Worm (Caenorhabditis elegans): ENCODE results near the gene Y32F6B.1.

Y32F6B.1 gene

DNA sequence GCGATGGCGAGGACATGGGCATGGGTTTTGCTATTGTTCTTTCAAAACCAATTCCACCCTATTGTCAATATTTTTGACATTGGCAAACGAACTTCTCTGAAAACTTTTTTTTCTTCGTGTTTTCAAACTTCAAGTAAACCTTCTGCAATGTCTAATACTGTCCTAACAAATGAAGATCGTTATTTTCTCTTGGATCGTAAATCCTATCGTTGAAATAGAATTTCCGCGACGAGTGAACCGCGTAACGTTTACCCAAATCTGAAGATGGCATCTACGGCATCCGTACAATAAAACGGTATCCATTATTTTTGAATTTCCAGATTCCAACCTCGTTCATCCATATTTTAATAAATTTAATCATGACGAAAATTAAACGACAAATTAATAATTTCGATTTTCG lies 21.0 kb upstream of the Y32F6B.1 start, which contains the start of gene C35A5.5:
Gene C35A5.5 (plus strand): TSS at position 301 of the 400 bp plus-strand sequence.
- TF ChIP-seq F13C5.2 (tag; optimal IDR thresholded peaks at IDR 0.05) (no peak), sea-1 (GFP tag; conservative IDR thresholded peaks at IDR 0.05) (no peak), hmg-4 (GFP tag; optimal IDR thresholded peaks at IDR 0.05) (no peak), ceh-36 (tag; optimal IDR thresholded peaks at IDR 0.05) (no peak), ets-7 (tag; optimal IDR thresholded peaks at IDR 0.05) (no peak), flt-1 (GFP tag; IDR thresholded peaks at IDR 0.05) (no peak), ama-1 (optimal IDR thresholded peaks at IDR 0.05) (no peak), tbx-11 (GFP tag; IDR thresholded peaks at IDR 0.05) (no peak), ceh-13 (GFP tag; optimal IDR thresholded peaks at IDR 0.05) (no peak), tbx-37 (GFP tag; conservative IDR thresholded peaks at IDR 0.05) (no peak), hnd-1 (tag; optimal IDR thresholded peaks at IDR 0.05) (no peak), tra-4 (tag; optimal IDR thresholded peaks at IDR 0.05) (no peak), aly-1 (tag; optimal IDR thresholded peaks at IDR 0.05) (no peak), hmbx-1 (tag; optimal IDR thresholded peaks at IDR 0.05) (no peak), B0310.2 (tag; optimal IDR thresholded peaks at IDR 0.05) (no peak), scrt-1 (GFP tag; IDR thresholded peaks at IDR 0.05) (no peak), pes-1 (GFP tag; IDR thresholded peaks at IDR 0.05) (no peak)

DNA sequence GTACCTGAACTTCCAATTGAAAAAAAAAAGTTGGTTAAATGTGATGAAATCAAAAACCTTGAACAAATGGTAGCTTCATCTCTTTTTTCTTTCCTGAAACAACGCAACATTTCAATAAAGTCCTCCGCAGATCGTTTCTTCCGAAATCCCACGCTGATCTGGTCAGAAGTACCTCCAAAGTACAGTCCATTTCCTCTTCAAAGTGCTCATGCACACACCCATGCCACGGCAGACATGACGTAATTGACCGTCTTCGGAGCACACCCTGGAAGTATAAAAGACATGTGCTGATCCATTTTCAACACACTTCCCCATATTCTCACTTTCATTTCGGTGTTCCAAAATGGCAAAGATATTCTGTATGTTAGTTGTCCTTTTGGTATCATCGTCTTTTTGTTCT lies 19.4 kb upstream of the Y32F6B.1 start, which contains the start of gene C35A5.10:
Gene C35A5.10 (plus strand): TSS at position 301 of the 400 bp plus-strand sequence.
- TF ChIP-seq F13C5.2 (tag; optimal IDR thresholded peaks at IDR 0.05) (no peak), ceh-13 (GFP tag; optimal IDR thresholded peaks at IDR 0.05) (no peak), tra-4 (tag; optimal IDR thresholded peaks at IDR 0.05) (no peak), aly-1 (tag; optimal IDR thresholded peaks at IDR 0.05) (no peak), ceh-36 (tag; optimal IDR thresholded peaks at IDR 0.05) (no peak), pes-1 (GFP tag; IDR thresholded peaks at IDR 0.05) (no peak), tbx-11 (GFP tag; IDR thresholded peaks at IDR 0.05) (no peak), ets-7 (tag; optimal IDR thresholded peaks at IDR 0.05) (no peak), scrt-1 (GFP tag; IDR thresholded peaks at IDR 0.05) (no peak), flt-1 (GFP tag; IDR thresholded peaks at IDR 0.05) (no peak), ama-1 (optimal IDR thresholded peaks at IDR 0.05) (no peak)

DNA sequence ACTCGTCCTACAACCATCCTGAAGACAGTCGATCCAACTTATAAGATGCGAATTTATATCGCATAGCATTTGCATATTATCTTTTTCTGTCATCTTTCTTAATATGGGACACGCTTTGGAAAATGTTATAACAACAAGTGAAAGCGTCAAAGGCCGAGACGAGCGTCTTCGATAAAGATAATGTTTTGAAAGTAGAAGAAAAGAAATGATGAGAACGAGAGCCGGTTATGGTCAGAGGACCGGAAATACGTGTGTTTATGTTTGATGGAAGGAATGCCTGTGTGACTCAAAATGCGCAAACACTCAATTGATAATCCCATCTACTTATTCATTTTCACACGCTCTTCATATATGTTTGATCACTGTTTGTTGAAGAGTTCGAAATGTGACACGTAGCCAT lies 18.5 kb upstream of the Y32F6B.1 start, which contains the start of gene C35A5.11:
Gene C35A5.11 (minus strand): TSS at position 101 of the 400 bp plus-strand sequence.
- TF ChIP-seq F13C5.2 (tag; optimal IDR thresholded peaks at IDR 0.05), result no peak
- no peak for TF ChIP-seq flt-1 (GFP tag; IDR thresholded peaks at IDR 0.05)
- no peak for TF ChIP-seq ets-7 (tag; optimal IDR thresholded peaks at IDR 0.05)
- TF ChIP-seq hnd-1 (tag; optimal IDR thresholded peaks at IDR 0.05), result no peak
- no peak for TF ChIP-seq ceh-13 (GFP tag; optimal IDR thresholded peaks at IDR 0.05)
- no peak for TF ChIP-seq scrt-1 (GFP tag; IDR thresholded peaks at IDR 0.05)
- no peak for TF ChIP-seq ama-1 (optimal IDR thresholded peaks at IDR 0.05)
- TF ChIP-seq tra-4 (tag; optimal IDR thresholded peaks at IDR 0.05), result no peak
- no peak for TF ChIP-seq pes-1 (GFP tag; IDR thresholded peaks at IDR 0.05)
- TF ChIP-seq aly-1 (tag; optimal IDR thresholded peaks at IDR 0.05), result no peak
- no peak for TF ChIP-seq hmg-4 (GFP tag; optimal IDR thresholded peaks at IDR 0.05)
- no peak for TF ChIP-seq tbx-37 (GFP tag; conservative IDR thresholded peaks at IDR 0.05)
- no peak for TF ChIP-seq sea-1 (GFP tag; conservative IDR thresholded peaks at IDR 0.05)
- no peak for TF ChIP-seq ceh-36 (tag; optimal IDR thresholded peaks at IDR 0.05)
- TF ChIP-seq hmbx-1 (tag; optimal IDR thresholded peaks at IDR 0.05), result no peak
- no peak for TF ChIP-seq tbx-11 (GFP tag; IDR thresholded peaks at IDR 0.05)
- TF ChIP-seq B0310.2 (tag; optimal IDR thresholded peaks at IDR 0.05), result no peak

DNA sequence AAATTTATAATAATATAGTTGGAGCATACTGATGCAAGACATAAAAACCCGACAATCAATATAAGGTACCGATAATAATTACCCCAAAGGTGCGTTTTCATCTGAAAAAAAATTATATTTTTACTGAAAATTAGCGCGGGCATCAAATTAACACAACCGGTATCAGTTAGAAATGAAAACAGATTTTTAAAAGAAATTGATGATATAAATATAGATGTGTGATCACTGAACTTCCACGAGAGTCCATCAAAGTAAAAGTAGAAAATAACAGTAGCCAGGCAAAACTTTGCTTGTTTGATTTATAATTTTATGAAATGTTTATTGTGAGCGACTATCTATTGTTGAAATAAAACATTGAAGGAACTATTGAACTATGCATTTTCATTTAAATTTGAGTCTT lies 16.8 kb upstream of the Y32F6B.1 start, which contains the start of gene C35A5.3:
Gene C35A5.3 (minus strand): TSS at position 101 of the 400 bp plus-strand sequence.
- no peak for TF ChIP-seq sea-1 (GFP tag; conservative IDR thresholded peaks at IDR 0.05)
- TF ChIP-seq tbx-37 (GFP tag; conservative IDR thresholded peaks at IDR 0.05), result no peak
- TF ChIP-seq ama-1 (optimal IDR thresholded peaks at IDR 0.05), result no peak

DNA sequence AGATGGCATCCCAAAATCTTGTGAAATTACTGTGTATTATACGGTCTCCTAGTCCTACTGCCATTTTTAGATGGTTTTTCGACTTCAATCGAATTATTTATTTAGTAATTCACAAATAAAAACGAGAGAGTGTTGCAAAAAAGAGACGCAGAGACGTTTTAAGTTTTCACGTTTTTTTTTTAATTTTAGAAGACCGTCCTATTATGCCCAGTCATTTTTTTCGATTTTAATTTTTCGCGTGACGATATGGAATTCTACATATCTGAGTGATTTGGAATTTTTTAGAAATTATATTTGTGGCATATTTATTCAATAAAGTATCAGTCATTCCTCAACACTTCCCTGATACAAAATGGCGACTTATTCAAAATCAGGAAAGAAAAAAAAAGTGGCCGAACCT lies 12.2 kb upstream of the Y32F6B.1 start, which contains the start of gene C35A5.4:
Gene C35A5.4 (plus strand): TSS at position 301 of the 400 bp plus-strand sequence.
- TF ChIP-seq pes-1 (GFP tag; IDR thresholded peaks at IDR 0.05) (no peak), hmg-4 (GFP tag; optimal IDR thresholded peaks at IDR 0.05) (no peak), scrt-1 (GFP tag; IDR thresholded peaks at IDR 0.05) (no peak), ceh-13 (GFP tag; optimal IDR thresholded peaks at IDR 0.05) (no peak), tra-4 (tag; optimal IDR thresholded peaks at IDR 0.05) (no peak), sea-1 (GFP tag; conservative IDR thresholded peaks at IDR 0.05) (no peak), hnd-1 (tag; optimal IDR thresholded peaks at IDR 0.05) (no peak), ama-1 (optimal IDR thresholded peaks at IDR 0.05) (no peak), aly-1 (tag; optimal IDR thresholded peaks at IDR 0.05) (no peak), flt-1 (GFP tag; IDR thresholded peaks at IDR 0.05) (no peak)

DNA sequence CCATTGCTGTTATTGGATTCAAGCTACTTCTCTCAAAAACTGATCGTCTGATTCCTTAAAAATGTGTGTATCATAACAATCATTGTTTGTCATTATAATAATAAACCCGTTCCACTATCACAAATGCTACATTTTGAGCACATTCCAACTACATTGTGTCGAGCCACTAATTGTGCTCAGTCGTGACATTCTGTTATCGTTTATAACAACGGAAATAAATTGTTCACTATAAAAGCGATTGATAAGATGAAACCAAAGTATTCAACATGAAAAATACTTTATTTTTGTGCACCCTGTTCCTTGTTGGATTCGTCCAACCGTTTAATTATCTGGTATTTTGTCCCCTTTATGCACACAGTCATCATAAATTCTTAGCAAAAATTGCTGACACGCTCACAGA lies 8.6 kb upstream of the Y32F6B.1 start, which contains the start of gene ugt-33:
Gene ugt-33 (plus strand): TSS at position 260 of the 400 bp plus-strand sequence.
- TF ChIP-seq sea-1 (GFP tag; conservative IDR thresholded peaks at IDR 0.05) (no peak), tbx-11 (GFP tag; IDR thresholded peaks at IDR 0.05) (no peak), B0310.2 (tag; optimal IDR thresholded peaks at IDR 0.05) (no peak), hnd-1 (tag; optimal IDR thresholded peaks at IDR 0.05) (no peak), ama-1 (optimal IDR thresholded peaks at IDR 0.05) (no peak), pes-1 (GFP tag; IDR thresholded peaks at IDR 0.05) (no peak)

DNA sequence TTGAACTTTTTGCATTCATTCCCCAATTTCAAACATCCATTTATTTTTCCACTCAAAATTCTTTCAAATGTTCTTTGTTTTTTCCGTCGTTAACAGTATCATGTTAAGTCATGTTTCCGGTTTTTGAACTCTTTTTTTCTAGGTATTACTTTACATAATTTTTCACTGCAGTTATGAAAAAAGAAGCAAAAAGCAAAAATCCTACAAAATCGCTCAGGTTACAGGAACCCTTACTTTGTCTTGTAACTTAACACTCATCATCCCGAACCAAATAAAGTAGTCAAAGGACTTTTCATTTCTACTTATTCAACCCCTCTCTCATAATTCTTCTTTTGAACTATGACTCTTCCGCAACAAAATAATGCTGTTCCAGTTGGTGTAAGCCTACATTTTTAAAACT lies 6.9 kb upstream of the Y32F6B.1 start, which contains the start of gene aqp-5:
Gene aqp-5 (plus strand): TSS at position 301 of the 400 bp plus-strand sequence.
- TF ChIP-seq hnd-1 (tag; optimal IDR thresholded peaks at IDR 0.05), result no peak

DNA sequence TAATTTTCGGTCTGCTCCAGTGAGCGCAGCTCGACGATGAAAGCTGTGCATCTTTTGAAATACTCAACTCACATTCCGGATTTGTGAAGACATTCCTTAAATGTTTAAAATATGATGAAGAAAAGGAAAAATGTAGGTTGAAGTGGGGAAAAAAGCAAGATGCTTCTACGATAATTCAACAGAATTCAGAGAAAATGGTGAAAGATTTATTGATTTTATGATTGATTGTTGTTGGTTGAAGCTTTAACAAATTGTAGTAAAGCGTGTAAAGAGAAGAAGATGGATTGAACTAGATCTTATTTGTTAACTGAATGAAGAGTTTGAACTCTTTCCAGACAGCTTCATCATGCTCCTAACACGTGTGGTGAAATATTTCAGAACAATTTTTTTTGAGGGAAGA lies 5.5 kb upstream of the Y32F6B.1 start, which contains the start of gene ncx-5:
Gene ncx-5 (minus strand): TSS at position 101 of the 400 bp plus-strand sequence.
- TF ChIP-seq tra-4 (tag; optimal IDR thresholded peaks at IDR 0.05) (no peak), B0310.2 (tag; optimal IDR thresholded peaks at IDR 0.05) (no peak)

Data from whole organism, early embryonic.